Fruit fly (Drosophila melanogaster) whole organism, embryonic: ENCODE data around the gene CG43255.

Experiments
- Atf6 ChIP-seq: fragments of 200-800 bp; sonication (Bioruptor generic); IDR thresholded peaks from 2 replicates; pipeline ENCODE4 v1.3.6; 2022; ENCODE audit warnings: missing biosample characterization, missing genetic modification characterization
- CG10147 ChIP-seq: fragments of 200-800 bp; sonication (Bioruptor generic); optimal IDR thresholded peaks from 2 replicates; lab custom pipeline; 2019; ENCODE audit warnings: missing biosample characterization, mild to moderate bottlenecking, missing genetic modification characterization, moderate library complexity
- CG10431 ChIP-seq: fragments of 200-800 bp; sonication (Bioruptor generic); optimal IDR thresholded peaks from 3 replicates; lab custom pipeline; 2018; ENCODE audit warnings: missing biosample characterization, mild to moderate bottlenecking, missing genetic modification characterization
- CG10979 ChIP-seq: fragments of 200-800 bp; sonication (Bioruptor generic); optimal IDR thresholded peaks from 2 replicates; lab custom pipeline; 2018; ENCODE audit warnings: missing biosample characterization, mild to moderate bottlenecking, missing genetic modification characterization, moderate library complexity
- CG11696 ChIP-seq: fragments of 200-800 bp; sonication (Bioruptor generic); IDR thresholded peaks from 2 replicates; pipeline ENCODE4 v1.3.6; 2022; ENCODE audit warnings: missing biosample characterization, missing genetic modification characterization
- CG1233 ChIP-seq: fragments of 200-800 bp; sonication (Bioruptor generic); optimal IDR thresholded peaks from 4 replicates; lab custom pipeline; 2018; ENCODE audit warnings: missing biosample characterization, mild to moderate bottlenecking, missing genetic modification characterization
- CG1603 ChIP-seq: fragments of 200-800 bp; sonication (Bioruptor generic); optimal IDR thresholded peaks from 2 replicates; lab custom pipeline; 2019; ENCODE audit warnings: missing biosample characterization, mild to moderate bottlenecking, missing genetic modification characterization, moderate library complexity
- CG18619 ChIP-seq: fragments of 200-800 bp; sonication (Bioruptor generic); optimal IDR thresholded peaks from 3 replicates; lab custom pipeline; 2017; ENCODE audit warnings: missing biosample characterization, mild to moderate bottlenecking, missing genetic modification characterization
- CG2678 ChIP-seq: fragments of 200-800 bp; sonication (Bioruptor generic); optimal IDR thresholded peaks from 3 replicates; lab custom pipeline; 2019; ENCODE audit warnings: missing biosample characterization, mild to moderate bottlenecking, missing genetic modification characterization, moderate library complexity
- CG33557 ChIP-seq: fragments of 200-800 bp; sonication (Bioruptor generic); optimal IDR thresholded peaks from 2 replicates; lab custom pipeline; 2019; ENCODE audit warnings: missing biosample characterization, mild to moderate bottlenecking, missing genetic modification characterization, moderate library complexity
- CG3838 ChIP-seq: fragments of 200-800 bp; sonication (Bioruptor generic); optimal IDR thresholded peaks from 3 replicates; lab custom pipeline; 2016; ENCODE audit warnings: missing biosample characterization, missing genetic modification characterization
- CG7357 ChIP-seq: fragments of 200-800 bp; sonication (Bioruptor generic); IDR thresholded peaks from 3 replicates; pipeline ENCODE4 v1.3.6; 2022; ENCODE audit warnings: missing biosample characterization, missing genetic modification characterization
- CG7928 ChIP-seq: fragments of 200-800 bp; sonication (Bioruptor generic); optimal IDR thresholded peaks from 2 replicates; lab custom pipeline; 2017; ENCODE audit warnings: missing biosample characterization, mild to moderate bottlenecking, missing genetic modification characterization
- CG9609 ChIP-seq: fragments of 200-800 bp; sonication (Bioruptor generic); optimal IDR thresholded peaks from 3 replicates; lab custom pipeline; 2016; ENCODE audit warnings: missing biosample characterization, missing genetic modification characterization
- CG9876 ChIP-seq: fragments of 200-800 bp; sonication (Bioruptor generic); optimal IDR thresholded peaks from 2 replicates; lab custom pipeline; 2016; ENCODE audit warnings: missing biosample characterization, missing genetic modification characterization
- CG9932 ChIP-seq: fragments of 200-800 bp; sonication (Bioruptor generic); IDR thresholded peaks from 2 replicates; pipeline ENCODE4 v1.3.6; 2022; ENCODE audit warnings: missing biosample characterization, missing genetic modification characterization
- CHES-1-like ChIP-seq: fragments of 200-800 bp; sonication (Bioruptor generic); optimal IDR thresholded peaks from 2 replicates; lab custom pipeline; 2016; ENCODE audit warnings: missing biosample characterization, missing genetic modification characterization
- Deaf1 ChIP-seq: fragments of 200-800 bp; optimal IDR thresholded peaks from 3 replicates; lab custom pipeline; 2019; ENCODE audit warnings: missing biosample characterization, mild to moderate bottlenecking, missing genetic modification characterization, moderate library complexity
- Ets97D ChIP-seq: fragments of 200-800 bp; sonication (Bioruptor generic); optimal IDR thresholded peaks from 3 replicates; lab custom pipeline; 2016; ENCODE audit warnings: missing biosample characterization, missing genetic modification characterization
- GATAe ChIP-seq: fragments of 200-800 bp; sonication (Bioruptor generic); conservative IDR thresholded peaks from 2 replicates; pipeline ENCODE4 v1.3.6; 2022; ENCODE audit warnings: missing biosample characterization, missing genetic modification characterization
- Hand ChIP-seq: fragments of 200-800 bp; sonication (Bioruptor generic); optimal IDR thresholded peaks from 2 replicates; lab custom pipeline; 2017; ENCODE audit warnings: mild to moderate bottlenecking, missing biosample characterization, missing genetic modification reagents, missing genetic modification characterization
- Hmr ChIP-seq: fragments of 200-800 bp; sonication (Bioruptor generic); optimal IDR thresholded peaks from 3 replicates; lab custom pipeline; 2017; ENCODE audit warnings: mild to moderate bottlenecking, missing biosample characterization, missing genetic modification reagents, missing genetic modification characterization
- Hmx ChIP-seq: fragments of 200-800 bp; sonication (Bioruptor generic); optimal IDR thresholded peaks from 2 replicates; lab custom pipeline; 2016; ENCODE audit warnings: missing biosample characterization, missing genetic modification characterization
- Max ChIP-seq: fragments of 200-800 bp; sonication (Bioruptor generic); optimal IDR thresholded peaks from 2 replicates; lab custom pipeline; 2016; ENCODE audit warnings: missing biosample characterization, mild to moderate bottlenecking, missing genetic modification characterization
- Nf-YC ChIP-seq: fragments of 200-800 bp; optimal IDR thresholded peaks from 3 replicates; lab custom pipeline; 2019; ENCODE audit warnings: missing biosample characterization, mild to moderate bottlenecking, missing genetic modification characterization, moderate library complexity
- Pdp1 ChIP-seq, 2 experiments: fragments of 200-800 bp; sonication (Bioruptor generic); optimal IDR thresholded peaks; 3 replicates each; lab custom pipeline; 2016; ENCODE audit warnings: missing biosample characterization in 2 of 2, missing genetic modification characterization in 2 of 2, mild to moderate bottlenecking in 1 of 2, moderate library complexity in 1 of 2
- Sry-β ChIP-seq: fragments of 200-800 bp; sonication (Bioruptor generic); optimal IDR thresholded peaks from 2 replicates; lab custom pipeline; 2018; ENCODE audit warnings: missing biosample characterization, mild to moderate bottlenecking, missing genetic modification characterization, moderate library complexity
- TFAM ChIP-seq: fragments of 200-800 bp; sonication (Bioruptor generic); optimal IDR thresholded peaks from 2 replicates; lab custom pipeline; 2017; ENCODE audit warnings: missing biosample characterization, missing genetic modification characterization, inconsistent platforms
- al ChIP-seq: fragments of 200-800 bp; sonication (Bioruptor generic); IDR thresholded peaks from 2 replicates; pipeline ENCODE4 v1.3.6; 2022; ENCODE audit warnings: missing biosample characterization, missing genetic modification characterization
- bbx ChIP-seq: fragments of 200-800 bp; sonication (Bioruptor generic); IDR thresholded peaks from 2 replicates; pipeline ENCODE4 v1.3.6; 2022; ENCODE audit warnings: missing biosample characterization, missing genetic modification characterization; ENCODE audit not compliant: partially characterized antibody
- crol ChIP-seq: fragments of 200-800 bp; sonication (Bioruptor generic); IDR thresholded peaks from 2 replicates; pipeline ENCODE4 v1.3.6; 2022; ENCODE audit warnings: missing biosample characterization, missing genetic modification characterization
- danr ChIP-seq: fragments of 200-800 bp; sonication (Bioruptor generic); IDR thresholded peaks from 2 replicates; pipeline ENCODE4 v1.3.6; 2022; ENCODE audit warnings: missing biosample characterization, missing genetic modification characterization
- dysf ChIP-seq: fragments of 200-800 bp; sonication (Bioruptor generic); IDR thresholded peaks from 3 replicates; pipeline ENCODE4 v1.3.6; 2022; ENCODE audit warnings: missing biosample characterization, missing genetic modification characterization
- esg ChIP-seq: fragments of 200-800 bp; sonication (Bioruptor generic); conservative IDR thresholded peaks from 2 replicates; pipeline ENCODE4 v1.3.6; 2022; ENCODE audit warnings: missing biosample characterization, missing genetic modification characterization
- fd102C ChIP-seq: fragments of 200-800 bp; sonication (Bioruptor generic); optimal IDR thresholded peaks from 2 replicates; lab custom pipeline; 2018; ENCODE audit warnings: missing biosample characterization, mild to moderate bottlenecking, missing genetic modification characterization, moderate library complexity
- jumu ChIP-seq: fragments of 200-800 bp; sonication (Bioruptor generic); optimal IDR thresholded peaks from 3 replicates; lab custom pipeline; 2016; ENCODE audit warnings: missing biosample characterization, missing genetic modification characterization
- kah ChIP-seq: fragments of 200-800 bp; sonication (Bioruptor generic); optimal IDR thresholded peaks from 2 replicates; lab custom pipeline; 2018; ENCODE audit warnings: missing biosample characterization, mild to moderate bottlenecking, missing genetic modification characterization
- ken ChIP-seq: fragments of 200-800 bp; sonication (Bioruptor generic); IDR thresholded peaks from 3 replicates; pipeline ENCODE4 v1.3.6; 2022; ENCODE audit warnings: missing biosample characterization, missing genetic modification characterization
- org-1 ChIP-seq: fragments of 200-800 bp; sonication (Bioruptor generic); optimal IDR thresholded peaks from 2 replicates; lab custom pipeline; 2017; ENCODE audit warnings: missing biosample characterization, missing genetic modification characterization
- pfk ChIP-seq: fragments of 200-800 bp; sonication (Bioruptor generic); optimal IDR thresholded peaks from 2 replicates; lab custom pipeline; 2018; ENCODE audit warnings: missing biosample characterization, mild to moderate bottlenecking, missing genetic modification characterization, moderate library complexity
- phol ChIP-seq: fragments of 200-800 bp; sonication (Bioruptor generic); optimal IDR thresholded peaks from 3 replicates; lab custom pipeline; 2018; ENCODE audit warnings: missing biosample characterization, mild to moderate bottlenecking, missing genetic modification characterization, moderate library complexity
- pita ChIP-seq: fragments of 200-800 bp; sonication (Bioruptor generic); optimal IDR thresholded peaks from 2 replicates; lab custom pipeline; 2017; ENCODE audit warnings: missing biosample characterization, mild to moderate bottlenecking, missing genetic modification characterization
- scrt ChIP-seq: fragments of 200-800 bp; sonication (Bioruptor generic); optimal IDR thresholded peaks from 2 replicates; lab custom pipeline; 2018; ENCODE audit warnings: missing biosample characterization, mild to moderate bottlenecking, missing genetic modification characterization, moderate library complexity
- shn ChIP-seq: fragments of 200-800 bp; sonication (Bioruptor generic); optimal IDR thresholded peaks from 3 replicates; lab custom pipeline; 2016; ENCODE audit warnings: missing biosample characterization, missing genetic modification characterization
- sisA ChIP-seq: fragments of 200-800 bp; sonication (Bioruptor generic); IDR thresholded peaks from 2 replicates; pipeline ENCODE4 v1.3.6; 2022; ENCODE audit warnings: missing biosample characterization, missing genetic modification characterization
- trh ChIP-seq: fragments of 200-800 bp; sonication (Bioruptor generic); optimal IDR thresholded peaks from 2 replicates; lab custom pipeline; 2016; ENCODE audit warnings: missing biosample characterization, missing genetic modification characterization
- usp ChIP-seq: fragments of >200 bp; optimal IDR thresholded peaks from 2 replicates; lab custom pipeline; 2017; ENCODE audit warnings: missing biosample characterization, missing genetic modification characterization
- vvl ChIP-seq: fragments of 200-800 bp; sonication (Bioruptor generic); IDR thresholded peaks from 2 replicates; pipeline ENCODE4 v1.3.6; 2022; ENCODE audit warnings: missing biosample characterization, missing genetic modification characterization
- yki ChIP-seq: fragments of >200 bp; optimal IDR thresholded peaks from 3 replicates; lab custom pipeline; 2018
- zf30C ChIP-seq: fragments of 200-800 bp; sonication (Bioruptor generic); optimal IDR thresholded peaks from 3 replicates; lab custom pipeline; 2018; ENCODE audit warnings: missing biosample characterization, mild to moderate bottlenecking, missing genetic modification characterization

The CG43255 gene

DNA sequence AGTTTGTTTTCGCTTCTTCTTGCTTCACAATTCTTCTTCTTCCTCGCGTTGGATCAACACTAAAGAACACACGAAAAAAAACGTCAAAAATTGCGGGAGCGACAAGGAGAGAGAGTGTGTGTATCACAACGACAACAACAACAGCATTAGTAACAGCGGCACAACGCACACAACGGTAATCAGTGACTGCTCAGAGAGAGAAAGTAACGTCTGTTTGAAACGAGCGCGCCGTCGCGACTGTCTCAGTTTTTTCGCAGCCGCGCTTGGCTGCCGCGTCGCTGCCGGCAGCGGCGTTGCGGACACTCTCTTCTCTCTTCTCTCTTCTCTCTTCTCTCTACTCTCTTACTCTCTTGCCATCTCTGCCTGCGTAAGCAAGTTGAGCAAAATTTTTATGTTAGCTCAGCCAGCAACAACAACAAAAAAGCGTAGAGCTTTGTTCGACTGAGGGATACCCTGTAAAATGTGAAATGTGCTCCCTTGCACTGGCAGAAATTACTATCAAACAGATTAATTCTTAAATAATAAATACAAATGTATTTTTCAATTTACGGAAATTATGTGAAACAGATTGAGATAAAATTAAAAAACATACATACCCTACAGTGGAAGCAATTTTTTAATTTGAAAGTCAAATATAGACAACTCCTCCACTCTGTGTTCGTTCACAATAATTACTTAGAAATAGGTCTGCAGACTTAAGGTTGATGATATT lies 32.0 kb upstream of the CG43255 start (continued):
- TF ChIP-seq kah (GFP tag; lab: Kevin White, UChicago) (peak; percentile 44), pfk (GFP tag; lab: Kevin White, UChicago) (peak; percentile 6), CG11696 (peak; percentile 53; the same call in 1 of the 2 replicates), CG7928 (GFP tag; lab: Kevin White, UChicago) (no peak), scrt (peak; percentile 58), CG7357 (GFP tag; lab: Robert Waterston, UW) (peak; percentile 57; the same call in 1 of the 3 replicates), zf30C (GFP tag; lab: Kevin White, UChicago) (no peak), CG9609 (GFP tag; lab: Kevin White, UChicago) (no peak), CG10431 (peak; percentile 31), Max (GFP tag; lab: Kevin White, UChicago) (peak; percentile 66), usp (GFP tag; lab: Kevin White, UChicago) (no peak), ken (peak; percentile 70; the same call in 2 of the 3 replicates), org-1 (GFP tag; lab: Kevin White, UChicago) (peak; percentile 63), yki (lab: Kevin White, UChicago) (peak; percentile 86), Hmx (GFP tag; lab: Kevin White, UChicago) (no peak), shn (peak; percentile 23), esg (peak; percentile 61), Nf-YC (tag; lab: Kevin White, UChicago) (no peak), TFAM (GFP tag; lab: Kevin White, UChicago) (no peak), Deaf1 (peak; percentile 31), dysf (GFP tag; lab: Robert Waterston, UW) (peak; percentile 84), sisA (GFP tag; lab: Robert Waterston, UW) (peak; percentile 83), Hand (no peak), vvl (GFP tag; lab: Robert Waterston, UW) (peak; percentile 90), CHES-1-like (GFP tag; lab: Kevin White, UChicago) (peak; percentile 35), Atf6 (peak; percentile 68), CG10979 (tag; lab: Kevin White, UChicago) (peak; percentile 63), jumu (GFP tag; lab: Kevin White, UChicago) (no peak), GATAe (GFP tag; lab: Robert Waterston, UW) (0 out of 2 replicates have a peak, but pooled peaks have one; percentile 19), pita (GFP tag; lab: Kevin White, UChicago) (no peak), phol (tag; lab: Kevin White, UChicago) (peak; percentile 76), CG9932 (GFP tag; lab: Robert Waterston, UW) (peak; percentile 41; the same call in 1 of the 2 replicates), CG1603 (peak; percentile 67), CG1233 (GFP tag; lab: Kevin White, UChicago) (peak; percentile 60), Sry-β (peak; percentile 39), Hmr (GFP tag; lab: Kevin White, UChicago) (peak; percentile 69), Ets97D (peak; percentile 31), fd102C (GFP tag; lab: Kevin White, UChicago) (no peak), CG10147 (peak; percentile 60), trh (GFP tag; lab: Kevin White, UChicago) (peak; percentile 11), CG3838 (no peak), al (GFP tag; lab: Robert Waterston, UW) (peak; percentile 71), crol (GFP tag; lab: Robert Waterston, UW) (peak; percentile 37; the same call in 1 of the 2 replicates), Pdp1 (GFP tag; optimal IDR thresholded peaks at IDR 0.05; lab: Kevin White, UChicago) (peak; percentile 49 to 76), CG33557 (GFP tag; lab: Kevin White, UChicago) (no peak), CG9876 (GFP tag; lab: Kevin White, UChicago) (no peak), bbx (GFP tag; lab: Robert Waterston, UW) (no peak), danr (no peak), CG18619 (GFP tag; lab: Kevin White, UChicago) (peak; percentile 53), CG2678 (tag; lab: Kevin White, UChicago) (peak; percentile 80)
